Worm (Caenorhabditis elegans) whole organism, L3 larva: Measurements from ENCODE around the gene H03E18.2.
A peak's percentile ranks its signal among the peaks of the same experiment; 100 is the strongest.
"Not testable (repeated sequence)": the region's sequence is repeated elsewhere in the genome, so short reads cannot be mapped to it uniquely, and the experiment has no call there.

Experiments
- R02D3.7 ChIP-seq: fragments of 150-350 bp; optimal IDR thresholded peaks from 2 replicates; lab custom pipeline; 2014; ENCODE audit warnings: missing biosample characterization, missing genetic modification characterization
- ZK546.5 ChIP-seq: sonication (generic microtip); optimal IDR thresholded peaks from 2 replicates; lab custom pipeline; 2017; ENCODE audit warnings: missing biosample characterization, missing genetic modification characterization
- aly-2 ChIP-seq: fragments of 150-350 bp; optimal IDR thresholded peaks from 2 replicates; lab custom pipeline; 2014; ENCODE audit warnings: missing biosample characterization, missing genetic modification characterization
- ama-1 ChIP-seq: fragments of 150-350 bp; optimal IDR thresholded peaks from 2 replicates; lab custom pipeline; 2018
- ceh-28 ChIP-seq: fragments of 150-350 bp; optimal IDR thresholded peaks from 2 replicates; lab custom pipeline; 2014; ENCODE audit warnings: missing biosample characterization, missing genetic modification reagents, missing genetic modification characterization
- ceh-82 ChIP-seq: fragments of 150-350 bp; optimal IDR thresholded peaks from 2 replicates; lab custom pipeline; 2014; ENCODE audit warnings: missing biosample characterization, missing genetic modification characterization
- ceh-9 ChIP-seq: sonication (generic microtip); optimal IDR thresholded peaks from 2 replicates; lab custom pipeline; 2018; ENCODE audit warnings: missing biosample characterization, missing genetic modification characterization
- daf-12 ChIP-seq: fragments of 150-350 bp; optimal IDR thresholded peaks from 2 replicates; lab custom pipeline; 2014; ENCODE audit warnings: missing biosample characterization, missing genetic modification reagents, missing genetic modification characterization
- egl-27 ChIP-seq: sonication (generic microtip); optimal IDR thresholded peaks from 4 replicates; lab custom pipeline; 2017; ENCODE audit warnings: missing biosample characterization, missing genetic modification reagents, missing genetic modification characterization
- egl-5 ChIP-seq: fragments of 150-350 bp; optimal IDR thresholded peaks from 2 replicates; lab custom pipeline; 2017; ENCODE audit warnings: missing biosample characterization, missing genetic modification reagents, missing genetic modification characterization, inconsistent platforms
- elt-1 ChIP-seq: fragments of 150-350 bp; optimal IDR thresholded peaks from 2 replicates; lab custom pipeline; 2014; ENCODE audit warnings: missing biosample characterization, missing genetic modification characterization
- elt-2 ChIP-seq: sonication (generic microtip); optimal IDR thresholded peaks from 2 replicates; lab custom pipeline; 2016; ENCODE audit warnings: missing genetic modification reagents, mild to moderate bottlenecking, missing genetic modification characterization, missing compliant biosample characterization
- elt-3 ChIP-seq, 3 experiments: fragments of 150-350 bp in 1 of 3; sonication (generic microtip) in 2 of 3; optimal IDR thresholded peaks; 2 replicates in 2 of 3; 4 replicates in 1 of 3; lab custom pipeline; 2014 to 2017; ENCODE audit warnings: missing biosample characterization in 3 of 3, missing genetic modification characterization in 3 of 3
- eor-1 ChIP-seq, 2 experiments: fragments of 150-350 bp; optimal IDR thresholded peaks; 2 replicates each; lab custom pipeline; 2014 to 2018; ENCODE audit warnings: missing biosample characterization in 2 of 2, missing genetic modification characterization in 2 of 2
- fkh-10 ChIP-seq: sonication (generic microtip); optimal IDR thresholded peaks from 2 replicates; lab custom pipeline; 2017; ENCODE audit warnings: missing biosample characterization, missing genetic modification reagents, missing genetic modification characterization
- fkh-2 ChIP-seq: fragments of 150-350 bp; optimal IDR thresholded peaks from 2 replicates; lab custom pipeline; 2014; ENCODE audit warnings: missing biosample characterization, missing genetic modification reagents, missing genetic modification characterization
- fos-1 ChIP-seq: fragments of 150-350 bp; optimal IDR thresholded peaks from 2 replicates; lab custom pipeline; 2014; ENCODE audit warnings: missing biosample characterization, missing genetic modification characterization
- hmg-11 ChIP-seq: sonication (generic microtip); optimal IDR thresholded peaks from 2 replicates; lab custom pipeline; 2016; ENCODE audit warnings: missing genetic modification characterization, missing compliant biosample characterization
- lin-15B ChIP-seq: fragments of 150-350 bp; optimal IDR thresholded peaks from 2 replicates; lab custom pipeline; 2014; ENCODE audit warnings: missing biosample characterization, missing genetic modification characterization
- lin-39 ChIP-seq: fragments of 150-350 bp; optimal IDR thresholded peaks from 2 replicates; lab custom pipeline; 2018; ENCODE audit warnings: missing biosample characterization, missing genetic modification reagents, missing genetic modification characterization
- lsy-12 ChIP-seq: sonication (generic microtip); optimal IDR thresholded peaks from 2 replicates; lab custom pipeline; 2016; ENCODE audit warnings: mild to moderate bottlenecking, missing genetic modification characterization, missing compliant biosample characterization
- mdl-1 ChIP-seq: fragments of 150-350 bp; optimal IDR thresholded peaks from 2 replicates; lab custom pipeline; 2014; ENCODE audit warnings: missing biosample characterization, missing genetic modification characterization
- nhr-12 ChIP-seq: fragments of 150-350 bp; optimal IDR thresholded peaks from 2 replicates; lab custom pipeline; 2014; ENCODE audit warnings: missing biosample characterization, missing genetic modification characterization
- nhr-25 ChIP-seq: sonication (generic microtip); optimal IDR thresholded peaks from 2 replicates; lab custom pipeline; 2017; ENCODE audit warnings: missing biosample characterization, missing genetic modification characterization
- nhr-28 ChIP-seq: fragments of 150-350 bp; optimal IDR thresholded peaks from 2 replicates; lab custom pipeline; 2014; ENCODE audit warnings: missing biosample characterization, missing genetic modification characterization
- nhr-43 ChIP-seq: sonication (generic microtip); optimal IDR thresholded peaks from 2 replicates; lab custom pipeline; 2016; ENCODE audit warnings: mild to moderate bottlenecking, missing genetic modification characterization, missing compliant biosample characterization; ENCODE audit not compliant: poor library complexity, severe bottlenecking
- nhr-77 ChIP-seq: fragments of 150-350 bp; optimal IDR thresholded peaks from 2 replicates; lab custom pipeline; 2014; ENCODE audit warnings: missing biosample characterization, missing genetic modification characterization
- sea-2 ChIP-seq: fragments of 150-350 bp; sonication (generic microtip); optimal IDR thresholded peaks from 4 replicates; lab custom pipeline; 2014; ENCODE audit warnings: missing biosample characterization, missing genetic modification reagents, missing genetic modification characterization
- skn-1 ChIP-seq: fragments of 150-350 bp; optimal IDR thresholded peaks from 2 replicates; lab custom pipeline; 2014; ENCODE audit warnings: missing biosample characterization, missing genetic modification characterization
- tbx-2 ChIP-seq: sonication (generic microtip); optimal IDR thresholded peaks from 2 replicates; lab custom pipeline; 2016; ENCODE audit warnings: mild to moderate bottlenecking, missing genetic modification characterization, missing compliant biosample characterization
- unc-39 ChIP-seq: sonication (generic microtip); optimal IDR thresholded peaks from 4 replicates; lab custom pipeline; 2017; ENCODE audit warnings: missing biosample characterization, missing genetic modification characterization
- unc-62 ChIP-seq: fragments of 150-350 bp; sonication (generic microtip); optimal IDR thresholded peaks from 4 replicates; lab custom pipeline; 2014; ENCODE audit warnings: missing biosample characterization, missing genetic modification reagents, missing genetic modification characterization
- zag-1 ChIP-seq: fragments of 150-350 bp; optimal IDR thresholded peaks from 2 replicates; lab custom pipeline; 2014; ENCODE audit warnings: missing biosample characterization, missing genetic modification characterization
- ztf-11 ChIP-seq: fragments of 150-350 bp; optimal IDR thresholded peaks from 2 replicates; lab custom pipeline; 2014; ENCODE audit warnings: missing biosample characterization, missing genetic modification characterization
- ztf-4 ChIP-seq: fragments of 150-350 bp; optimal IDR thresholded peaks from 2 replicates; lab custom pipeline; 2014; ENCODE audit warnings: missing biosample characterization, missing genetic modification characterization

H03E18.2 gene

ce11 chrX:8545971-8546442 lies 25.7 kb upstream of the H03E18.2 start, which contains the start of gene sdha-1 (continued):
- peak; percentile 75 for TF ChIP-seq egl-27 (tag; lab: Kevin White, UChicago)
- no peak for TF ChIP-seq nhr-28 (tag; lab: Kevin White, UChicago)
- no peak for TF ChIP-seq eor-1 (tag; optimal IDR thresholded peaks at IDR 0.05; lab: Kevin White, UChicago)
- TF ChIP-seq unc-62 (GFP tag; lab: Kevin White, UChicago), result no peak
- TF ChIP-seq, all 47 proteins: peak for 25

ce11 chrX:8541562-8541961 lies 21.3 kb upstream of the H03E18.2 start, which contains the start of gene nspc-7:
TSS of gene nspc-7 (plus strand) at chrX:8541862.
- TF ChIP-seq R02D3.7; lin-15B (tag; lab: Kevin White, UChicago); ztf-11: not testable (repeated sequence)

ce11 chrX:8538262-8538776 lies 18.0 kb upstream of the H03E18.2 start, which contains the start of the genes nspc-4 and nspc-5:
TSS of gene nspc-4 (minus strand) at chrX:8538362.
TSS of gene nspc-5 (plus strand) at chrX:8538726.
- not testable (repeated sequence) for TF ChIP-seq elt-2; nhr-43 (tag; lab: Kevin White, UChicago); nhr-12 (tag; lab: Kevin White, UChicago)

- TF ChIP-seq unc-39 (tag; lab: Kevin White, UChicago) (no peak), eor-1 (tag; optimal IDR thresholded peaks at IDR 0.05; lab: Kevin White, UChicago) (no peak), daf-12 (tag; lab: Kevin White, UChicago) (no peak), R02D3.7 (no peak), nhr-25 (tag; lab: Kevin White, UChicago) (no peak), nhr-28 (tag; lab: Kevin White, UChicago) (no peak), elt-1 (tag; lab: Kevin White, UChicago) (no peak), fkh-10 (GFP tag; lab: Kevin White, UChicago) (no peak), ceh-9 (no peak), lin-39 (tag; lab: Kevin White, UChicago) (no peak), nhr-77 (tag; lab: Kevin White, UChicago) (no peak), skn-1 (tag; lab: Kevin White, UChicago) (no peak), ztf-4 (tag; lab: Kevin White, UChicago) (no peak)
Measured at ce11 chrX:8536791-8537190, 16.5 kb upstream of the H03E18.2 start, which contains the start of gene nspc-3. TSS of gene nspc-3 (plus strand) at chrX:8537091.

- not testable (repeated sequence) for TF ChIP-seq mdl-1, unc-39, skn-1 (tag; lab: Kevin White, UChicago)
Measured at ce11 chrX:8535006-8535405, 14.7 kb upstream of the H03E18.2 start, which contains the start of gene nspc-1. TSS of gene nspc-1 (minus strand) at chrX:8535106.

- no peak for TF ChIP-seq elt-1 (tag; lab: Kevin White, UChicago)
- no peak for TF ChIP-seq egl-5 (tag; lab: Kevin White, UChicago)
- no peak for TF ChIP-seq tbx-2
- no peak for TF ChIP-seq fos-1
- TF ChIP-seq ceh-28 (tag; lab: Kevin White, UChicago), result no peak
- TF ChIP-seq aly-2 (tag; lab: Kevin White, UChicago), result no peak
- TF ChIP-seq unc-62 (GFP tag; lab: Kevin White, UChicago), result no peak
- TF ChIP-seq daf-12 (tag; lab: Kevin White, UChicago), result no peak
- TF ChIP-seq sea-2, result no peak
Measured at ce11 chrX:8527950-8528349, 7.6 kb upstream of the H03E18.2 start, which contains the start of gene flp-5. TSS of gene flp-5 (plus strand) at chrX:8528250.

- TF ChIP-seq ZK546.5 (no peak), zag-1 (tag; lab: Kevin White, UChicago) (no peak), fkh-10 (GFP tag; lab: Kevin White, UChicago) (no peak), egl-27 (tag; lab: Kevin White, UChicago) (no peak), egl-5 (tag; lab: Kevin White, UChicago) (no peak), fkh-2 (tag; lab: Kevin White, UChicago) (no peak), nhr-25 (tag; lab: Kevin White, UChicago) (no peak), ceh-82 (tag; lab: Kevin White, UChicago) (no peak), eor-1 (tag; optimal IDR thresholded peaks at IDR 0.05; lab: Kevin White, UChicago) (no peak), elt-3 (tag; optimal IDR thresholded peaks at IDR 0.05; lab: Kevin White, UChicago) (no peak), fos-1 (no peak), lsy-12 (tag; lab: Kevin White, UChicago) (no peak), ama-1 (lab: Kevin White, UChicago) (no peak), hmg-11 (no peak), mdl-1 (tag; lab: Kevin White, UChicago) (no peak)
Measured at ce11 chrX:8523000-8523399, 2.7 kb upstream of the H03E18.2 start.
